Fruit fly (Drosophila melanogaster) whole organism, wandering third instar larva: ENCODE measurements around the gene CG42588.

Experiments used
- GATAd ChIP-seq: sonication (Bioruptor generic); optimal IDR thresholded peaks from 2 replicates; lab custom pipeline; 2016; ENCODE audit warnings: missing biosample characterization, missing genetic modification characterization
- HLH106 ChIP-seq: fragments of 200-800 bp; optimal IDR thresholded peaks from 3 replicates; lab custom pipeline; 2019; ENCODE audit warnings: missing biosample characterization, mild to moderate bottlenecking, missing genetic modification characterization, moderate library complexity
- Hr83 ChIP-seq: fragments of 200-300 bp; sonication (Bioruptor generic); optimal IDR thresholded peaks from 2 replicates; lab custom pipeline; 2016; ENCODE audit warnings: missing biosample characterization, mild to moderate bottlenecking, missing genetic modification characterization, moderate library complexity; ENCODE audit not compliant: poor library complexity, severe bottlenecking
- OdsH ChIP-seq: fragments of 200-800 bp; sonication (Bioruptor generic); optimal IDR thresholded peaks from 2 replicates; lab custom pipeline; 2016; ENCODE audit warnings: missing biosample characterization, mild to moderate bottlenecking, missing genetic modification characterization
- Vsx2 ChIP-seq: fragments of 200-300, 225-300 bp; sonication (Bioruptor generic); optimal IDR thresholded peaks from 2 replicates; lab custom pipeline; 2018; ENCODE audit warnings: missing biosample characterization, missing genetic modification characterization; ENCODE audit not compliant: partially characterized antibody
- foxo ChIP-seq, 2 experiments: fragments of 200-800 bp; sonication (Bioruptor generic); optimal IDR thresholded peaks; 2 replicates in 1 of 2; 3 replicates in 1 of 2; lab custom pipeline; 2016 to 2017; ENCODE audit warnings: missing biosample characterization in 2 of 2, missing genetic modification characterization in 2 of 2
- fru ChIP-seq: fragments of 200-800 bp; sonication (Bioruptor generic); optimal IDR thresholded peaks from 3 replicates; lab custom pipeline; 2016; ENCODE audit warnings: missing biosample characterization, mild to moderate bottlenecking, missing genetic modification characterization
- rgr ChIP-seq: fragments of 200-800 bp; sonication (Bioruptor generic); optimal IDR thresholded peaks from 3 replicates; lab custom pipeline; 2016; ENCODE audit warnings: missing biosample characterization, mild to moderate bottlenecking, missing genetic modification characterization
- usp ChIP-seq: fragments of >200 bp; optimal IDR thresholded peaks from 2 replicates; lab custom pipeline; 2017; ENCODE audit warnings: missing biosample characterization, missing genetic modification characterization

- TF ChIP-seq HLH106 (tag; lab: Kevin White, UChicago): no peak
- TF ChIP-seq Hr83: no peak
- TF ChIP-seq usp: no peak
- TF ChIP-seq OdsH (GFP tag; lab: Kevin White, UChicago): no peak
- no peak for TF ChIP-seq Vsx2 (GFP tag; lab: Kevin White, UChicago)
- no peak for TF ChIP-seq GATAd
- TF ChIP-seq foxo (GFP tag; optimal IDR thresholded peaks at IDR 0.05; lab: Kevin White, UChicago): no peak
- no peak for TF ChIP-seq fru
- TF ChIP-seq rgr (GFP tag; lab: Kevin White, UChicago): no peak
These were observed 5.6 kb upstream of the CG42588 start, which contains the start of gene CG32110 for dm6 chr3L:12808421-12808820.
